Worm (Caenorhabditis elegans) whole organism, L4 larva: ENCODE results near the gene sri-29.
A peak's percentile ranks its signal among the peaks of the same experiment; 100 is the strongest.

ENCODE experiments used
- T26A8.4 ChIP-seq: fragments of 200-800 bp; sonication (Bioruptor generic); IDR thresholded peaks from 2 replicates; pipeline ENCODE4 v1.3.6; 2022; ENCODE audit warnings: missing genetic modification characterization, missing compliant biosample characterization
- ZK546.5 ChIP-seq, 2 experiments: sonication (generic microtip); optimal IDR thresholded peaks; 2 replicates each; lab custom pipeline; 2017; ENCODE audit warnings: missing biosample characterization in 2 of 2, missing genetic modification characterization in 2 of 2
- aha-1 ChIP-seq: fragments of 150-350 bp; peaks from one replicate; lab custom pipeline; 2014; ENCODE audit warnings: missing biosample characterization, missing genetic modification characterization
- ama-1 ChIP-seq: fragments of 150-350 bp; optimal IDR thresholded peaks from 2 replicates; lab custom pipeline; 2014; ENCODE audit warnings: inconsistent platforms, mixed read lengths
- ceh-20 ChIP-seq: fragments of 200-800 bp; sonication (Bioruptor generic); IDR thresholded peaks from 2 replicates; pipeline ENCODE4 v1.3.6; 2022; ENCODE audit warnings: missing genetic modification reagents, missing genetic modification characterization, missing compliant biosample characterization
- ceh-44 ChIP-seq: fragments of 200-800 bp; sonication (Bioruptor generic); IDR thresholded peaks from 2 replicates; pipeline ENCODE4 v1.3.6; 2022; ENCODE audit warnings: missing genetic modification reagents, missing genetic modification characterization, missing compliant biosample characterization
- ceh-62 ChIP-seq: sonication (generic microtip); optimal IDR thresholded peaks from 2 replicates; lab custom pipeline; 2017; ENCODE audit warnings: missing biosample characterization, missing genetic modification characterization
- ceh-82 ChIP-seq: sonication (generic microtip); optimal IDR thresholded peaks from 2 replicates; lab custom pipeline; 2017; ENCODE audit warnings: missing biosample characterization, missing genetic modification characterization
- daf-16 ChIP-seq, 3 experiments: sonication (generic microtip); optimal IDR thresholded peaks; 2 replicates each; lab custom pipeline; 2016 to 2017; ENCODE audit warnings: missing genetic modification characterization in 3 of 3, missing genetic modification reagents in 3 of 3, mild to moderate bottlenecking in 2 of 3, missing compliant biosample characterization in 2 of 3, missing biosample characterization in 1 of 3, moderate library complexity in 1 of 3
- dmd-8 ChIP-seq: fragments of 200-800 bp; sonication (Bioruptor generic); IDR thresholded peaks from 2 replicates; pipeline ENCODE4 v1.3.6; 2022; ENCODE audit warnings: missing genetic modification characterization, missing compliant biosample characterization
- dpl-1 ChIP-seq: fragments of 150-350 bp; optimal IDR thresholded peaks from 2 replicates; lab custom pipeline; 2014; ENCODE audit warnings: missing biosample characterization, missing genetic modification reagents, missing genetic modification characterization
- duxl-1 ChIP-seq: sonication (generic microtip); optimal IDR thresholded peaks from 2 replicates; lab custom pipeline; 2016; ENCODE audit warnings: mild to moderate bottlenecking, missing genetic modification characterization, moderate library complexity, missing compliant biosample characterization; ENCODE audit not compliant: poor library complexity
- dve-1 ChIP-seq: sonication (generic microtip); optimal IDR thresholded peaks from 2 replicates; lab custom pipeline; 2017; ENCODE audit warnings: antibody characterized with exemption, mild to moderate bottlenecking, missing genetic modification characterization, missing compliant biosample characterization; ENCODE audit not compliant: insufficient read depth
- fos-1 ChIP-seq: fragments of 150-350 bp; optimal IDR thresholded peaks from 2 replicates; lab custom pipeline; 2014; ENCODE audit warnings: missing biosample characterization, missing genetic modification characterization
- lim-7 ChIP-seq: fragments of 200-800 bp; sonication (Bioruptor generic); IDR thresholded peaks from 2 replicates; pipeline ENCODE4 v1.3.6; 2022; ENCODE audit warnings: missing genetic modification characterization, missing compliant biosample characterization
- lin-13 ChIP-seq: fragments of 150-350 bp; optimal IDR thresholded peaks from 2 replicates; lab custom pipeline; 2014; ENCODE audit warnings: missing biosample characterization, missing genetic modification reagents, missing genetic modification characterization
- lin-39 ChIP-seq: fragments of 150-350 bp; optimal IDR thresholded peaks from 2 replicates; lab custom pipeline; 2014; ENCODE audit warnings: missing biosample characterization, missing genetic modification reagents, missing genetic modification characterization
- lir-3 ChIP-seq: sonication (generic microtip); optimal IDR thresholded peaks from 2 replicates; lab custom pipeline; 2016; ENCODE audit warnings: mild to moderate bottlenecking, missing genetic modification characterization, missing compliant biosample characterization
- lsy-2 ChIP-seq, 2 experiments: fragments of 150-350 bp in 1 of 2; sonication (generic microtip) in 1 of 2; optimal IDR thresholded peaks; 2 replicates each; lab custom pipeline; 2014 to 2017; ENCODE audit warnings: missing biosample characterization in 2 of 2, missing genetic modification characterization in 2 of 2
- mdl-1 ChIP-seq, 2 experiments: fragments of 150-350 bp in 1 of 2; sonication (generic microtip) in 1 of 2; optimal IDR thresholded peaks; 2 replicates each; lab custom pipeline; 2014 to 2017; ENCODE audit warnings: missing biosample characterization in 2 of 2, missing genetic modification characterization in 2 of 2
- mep-1 ChIP-seq: fragments of 150-350 bp; sonication (generic microtip); optimal IDR thresholded peaks from 3 replicates; lab custom pipeline; 2014; ENCODE audit warnings: missing biosample characterization, missing genetic modification characterization
- nhr-10 ChIP-seq: fragments of 150-350 bp; optimal IDR thresholded peaks from 2 replicates; lab custom pipeline; 2014; ENCODE audit warnings: missing biosample characterization, missing genetic modification characterization
- sdz-12 ChIP-seq: fragments of 200-800 bp; sonication (Bioruptor generic); optimal IDR thresholded peaks from 2 replicates; lab custom pipeline; 2018; ENCODE audit warnings: mild to moderate bottlenecking, missing genetic modification characterization, missing compliant biosample characterization
- set-16 ChIP-seq: fragments of 200-800 bp; sonication (Bioruptor generic); IDR thresholded peaks from 2 replicates; pipeline ENCODE4 v1.3.6; 2022; ENCODE audit warnings: missing genetic modification reagents, missing genetic modification characterization, missing compliant biosample characterization
- tag-97 ChIP-seq: fragments of 200-800 bp; sonication (Bioruptor generic); IDR thresholded peaks from 2 replicates; pipeline ENCODE4 v1.3.6; 2022; ENCODE audit warnings: missing genetic modification characterization, missing compliant biosample characterization
- unc-130 ChIP-seq: sonication (generic microtip); optimal IDR thresholded peaks from 2 replicates; lab custom pipeline; 2016; ENCODE audit warnings: missing genetic modification reagents, missing genetic modification characterization, missing compliant biosample characterization
- unc-62 ChIP-seq, 3 experiments: fragments of 150-350 bp in 1 of 3; sonication (generic microtip); optimal IDR thresholded peaks in 2 of 3; peaks in 1 of 3; 1 replicate in 1 of 3; 2 replicates in 2 of 3; lab custom pipeline; 2014 to 2017; ENCODE audit warnings: missing biosample characterization in 3 of 3, missing genetic modification characterization in 3 of 3, missing genetic modification reagents in 3 of 3, missing genotype in 1 of 3

Gene sri-29

DNA sequence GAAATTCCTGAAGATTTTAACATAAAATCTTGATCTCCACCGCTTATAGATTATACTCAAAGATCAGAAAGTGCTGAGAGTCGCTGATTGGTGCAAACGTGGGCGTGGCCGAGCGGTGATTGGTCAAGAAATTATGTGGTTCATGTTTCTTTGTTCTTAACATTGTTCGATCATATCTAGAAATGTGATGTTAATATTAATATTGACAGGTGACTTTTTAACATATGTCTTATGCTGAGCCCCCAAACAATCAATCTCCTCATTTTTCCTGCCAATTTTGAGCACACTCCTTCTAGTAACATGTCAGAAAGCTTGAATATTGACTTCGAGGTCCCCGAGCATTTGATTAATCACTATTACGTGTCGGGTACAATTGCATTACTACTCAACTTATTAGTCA is at the start of gene sri-29:
TSS of gene sri-29 (plus strand) at position 301 of the 400 bp plus-strand sequence.
- TF ChIP-seq ceh-82 (tag; lab: Kevin White, UChicago) (no peak), fos-1 (tag; lab: Kevin White, UChicago) (no peak), unc-62 (GFP tag; optimal IDR thresholded peaks at IDR 0.05 in 1 of 2; lab: Kevin White, UChicago) (peak in 1 of 2 experiments; percentile 13), unc-62 (tag; optimal IDR thresholded peaks at IDR 0.05; lab: Kevin White, UChicago) (no peak), mep-1 (tag; lab: Kevin White, UChicago) (no peak), lin-39 (tag; lab: Kevin White, UChicago) (no peak)
- TF ChIP-seq, all 104 proteins: peak for 1

DNA sequence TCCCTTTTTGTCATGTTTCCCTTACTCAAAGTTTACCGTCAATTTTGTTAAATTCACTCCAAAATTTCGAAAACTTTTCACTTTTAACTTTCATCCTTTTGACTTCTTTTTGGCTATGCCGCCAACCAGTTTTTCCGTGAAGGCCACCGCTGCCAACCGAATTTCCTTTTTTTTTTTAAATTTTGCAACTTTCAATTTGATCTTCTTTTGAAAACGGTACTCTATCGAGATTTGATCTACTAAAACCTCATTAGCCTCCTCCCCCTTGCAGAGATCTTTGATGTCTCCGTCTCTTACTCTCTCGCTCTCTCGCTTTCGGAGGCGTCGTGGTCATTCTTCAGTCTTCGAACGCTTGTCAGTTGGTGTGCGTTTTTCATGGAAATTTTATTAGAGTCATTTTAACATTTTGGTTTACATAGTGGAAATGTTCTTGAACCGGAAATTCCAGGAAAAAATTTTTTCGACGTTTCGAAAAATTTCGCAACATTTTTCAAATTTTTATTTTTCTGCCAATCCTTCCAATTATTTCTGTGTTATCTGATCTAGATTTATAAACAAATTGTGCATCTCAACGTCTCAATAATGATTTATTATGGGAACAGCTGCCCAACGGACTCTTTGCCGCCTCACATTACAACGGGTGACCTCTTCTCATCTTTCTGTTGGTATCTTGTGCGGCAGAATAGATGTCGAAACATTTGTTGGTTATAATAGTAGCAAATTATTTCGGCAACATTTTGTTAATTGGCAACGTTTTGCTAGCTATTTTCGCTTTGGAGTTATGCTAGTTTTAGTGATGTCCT is 49.3 kb upstream of the sri-29 start:
- TF ChIP-seq ceh-44 (GFP tag; lab: Robert Waterston, UW): no peak
- 0 out of 2 replicates have a peak, but pooled peaks have one; percentile 10 for TF ChIP-seq ceh-20 (GFP tag; lab: Robert Waterston, UW)
- TF ChIP-seq lin-13 (GFP tag; lab: Kevin White, UChicago): no peak
- no peak for TF ChIP-seq duxl-1
- TF ChIP-seq tag-97 (GFP tag; lab: Robert Waterston, UW): no peak
- TF ChIP-seq lir-3 (tag; lab: Kevin White, UChicago): no peak
- no peak for TF ChIP-seq ZK546.5 (tag; optimal IDR thresholded peaks at IDR 0.05; lab: Kevin White, UChicago)
- no peak for TF ChIP-seq nhr-10
- no peak for TF ChIP-seq mdl-1 (tag; optimal IDR thresholded peaks at IDR 0.05; lab: Kevin White, UChicago)
- peak; percentile 77 for TF ChIP-seq aha-1
- no peak for TF ChIP-seq lsy-2 (tag; optimal IDR thresholded peaks at IDR 0.05; lab: Kevin White, UChicago)
- TF ChIP-seq daf-16 (GFP tag; optimal IDR thresholded peaks at IDR 0.05; lab: Kevin White, UChicago): no peak
- no peak for TF ChIP-seq daf-16 (tag; optimal IDR thresholded peaks at IDR 0.05; lab: Kevin White, UChicago)
- no peak for TF ChIP-seq ceh-62 (tag; lab: Kevin White, UChicago)
- no peak for TF ChIP-seq dve-1 (tag; lab: Kevin White, UChicago)
- no peak for TF ChIP-seq T26A8.4 (GFP tag; lab: Robert Waterston, UW)

DNA sequence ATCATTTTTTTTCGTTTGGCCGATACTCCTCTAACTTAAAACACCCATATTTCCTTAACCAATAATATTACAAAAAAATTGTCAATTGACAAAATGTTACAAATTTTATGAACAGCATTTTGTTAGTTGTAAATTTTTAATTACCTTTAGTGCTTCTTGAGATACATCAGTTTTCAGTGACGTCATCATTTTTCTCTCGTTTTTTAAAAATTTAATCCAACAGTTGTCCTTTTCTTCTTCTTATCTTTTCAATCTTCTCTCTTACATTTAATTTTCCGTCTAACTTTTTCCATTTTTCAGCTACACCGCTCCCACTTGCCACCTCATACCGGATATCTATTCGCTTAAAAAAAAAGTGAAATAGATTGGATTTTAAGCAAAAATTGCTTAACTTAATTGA is 47.4 kb upstream of the sri-29 start, which contains the start of gene lido-8:
TSS of gene lido-8 (plus strand) at position 301 of the 400 bp plus-strand sequence.
- TF ChIP-seq ama-1 (lab: Kevin White, UChicago) (no peak), aha-1 (peak; percentile 52), unc-130 (GFP tag; lab: Kevin White, UChicago) (no peak), dpl-1 (GFP tag; lab: Kevin White, UChicago) (no peak)
- TF ChIP-seq, all 104 proteins: peak for 1

DNA sequence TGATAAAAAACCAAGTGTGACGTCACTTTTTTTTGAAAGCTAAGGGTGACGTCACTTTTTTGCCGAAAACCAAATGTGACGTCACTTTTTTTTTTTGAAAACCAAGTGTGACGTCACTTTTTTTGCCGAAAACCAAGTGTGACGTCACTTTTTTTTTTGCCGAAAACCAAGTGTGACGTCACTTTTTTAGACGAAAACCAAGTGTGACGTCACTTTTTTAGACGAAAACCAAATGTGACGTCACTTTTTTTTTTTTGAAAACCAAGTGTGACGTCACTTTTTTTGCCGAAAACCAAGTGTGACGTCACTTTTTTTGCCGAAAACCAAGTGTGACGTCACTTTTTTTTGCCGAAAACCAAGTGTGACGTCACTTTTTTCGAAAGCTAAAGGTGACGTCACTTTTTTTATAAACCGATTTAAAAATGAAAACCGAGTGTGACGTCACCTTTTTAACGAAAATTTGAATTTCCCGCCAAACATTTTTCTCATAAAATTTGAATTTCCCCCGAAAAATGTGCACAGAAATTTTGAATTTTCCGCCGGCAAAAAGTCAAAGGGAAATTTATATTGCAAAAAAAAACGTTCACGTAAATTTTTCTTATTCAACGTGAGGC is 46.2 kb upstream of the sri-29 start:
- TF ChIP-seq duxl-1 (peak; percentile 16), sdz-12 (no peak)

DNA sequence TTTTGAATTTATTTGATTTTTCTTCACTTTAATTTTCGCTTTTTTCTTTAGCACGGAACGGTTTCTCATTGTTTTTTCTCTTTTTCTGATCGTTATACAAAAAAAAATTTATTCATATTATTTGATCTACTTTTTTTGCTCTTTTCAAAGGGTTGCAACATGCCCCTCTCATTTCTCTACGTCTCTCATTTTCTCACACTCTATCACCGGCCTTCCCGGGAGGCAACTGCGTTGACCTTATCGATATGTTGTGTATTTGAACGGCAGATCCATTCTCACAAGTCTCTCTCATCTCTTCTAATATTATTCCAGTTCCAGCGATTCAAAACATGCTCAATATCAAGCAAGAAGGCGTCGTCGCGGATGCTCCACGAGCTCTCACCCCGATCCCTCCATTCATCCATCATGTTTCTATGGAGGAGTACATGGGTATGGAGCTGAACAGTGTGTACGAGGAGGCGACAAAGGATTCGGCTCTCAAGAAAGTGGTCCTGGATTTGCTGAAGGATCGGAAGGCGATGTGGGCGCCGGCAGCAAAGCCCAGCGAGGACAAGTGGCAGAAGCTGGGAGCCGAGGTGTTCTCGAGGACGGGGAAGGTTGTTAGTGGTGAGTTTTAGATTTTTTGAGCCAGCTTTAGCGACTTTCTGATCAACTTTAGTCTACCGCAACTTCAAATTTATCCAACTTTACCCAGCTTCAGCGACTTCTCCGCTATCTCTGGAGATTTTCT is 43.4 kb upstream of the sri-29 start, which contains the start of gene lido-9:
TSS of gene lido-9 (plus strand) at position 234 of the 730 bp plus-strand sequence.
- TF ChIP-seq lim-7 (GFP tag; lab: Robert Waterston, UW): no peak
- TF ChIP-seq set-16: peak; percentile 67
- 0 out of 2 replicates have a peak, but pooled peaks have one; percentile 4 for TF ChIP-seq dmd-8 (GFP tag; lab: Robert Waterston, UW)
- TF ChIP-seq duxl-1: peak; percentile 38
